Worm (Caenorhabditis elegans) whole organism, late embryonic: ENCODE data around the gene figl-1.

Source experiments
- ceh-22 ChIP-seq: sonication (generic microtip); optimal IDR thresholded peaks from 2 replicates; lab custom pipeline; 2017; ENCODE audit warnings: missing biosample characterization, missing genetic modification characterization
- ceh-9 ChIP-seq: sonication (generic microtip); optimal IDR thresholded peaks from 2 replicates; lab custom pipeline; 2016; ENCODE audit warnings: mild to moderate bottlenecking, missing genetic modification characterization, inconsistent platforms, missing compliant biosample characterization
- che-1 ChIP-seq: sonication (generic microtip); optimal IDR thresholded peaks from 2 replicates; lab custom pipeline; 2016; ENCODE audit warnings: mild to moderate bottlenecking, missing genetic modification characterization, missing compliant biosample characterization
- dmd-4 ChIP-seq: sonication (generic microtip); optimal IDR thresholded peaks from 2 replicates; lab custom pipeline; 2016; ENCODE audit warnings: borderline replicate concordance, missing genetic modification characterization, missing compliant biosample characterization
- dve-1 ChIP-seq: sonication (generic microtip); optimal IDR thresholded peaks from 2 replicates; lab custom pipeline; 2017; ENCODE audit warnings: antibody characterized with exemption, mild to moderate bottlenecking, missing genetic modification characterization, missing compliant biosample characterization
- fkh-10 ChIP-seq: fragments of 150-350 bp; optimal IDR thresholded peaks from 2 replicates; lab custom pipeline; 2014; ENCODE audit warnings: missing biosample characterization, missing genetic modification reagents, missing genetic modification characterization
- hlh-6 ChIP-seq: sonication (generic microtip); optimal IDR thresholded peaks from 2 replicates; lab custom pipeline; 2016; ENCODE audit warnings: missing genotype, missing genetic modification characterization, missing compliant biosample characterization
- mec-3 ChIP-seq: sonication (generic microtip); optimal IDR thresholded peaks from 2 replicates; lab custom pipeline; 2016; ENCODE audit warnings: borderline replicate concordance, missing genetic modification characterization, missing compliant biosample characterization
- nfya-1 ChIP-seq: sonication (generic microtip); optimal IDR thresholded peaks from 2 replicates; lab custom pipeline; 2017; ENCODE audit warnings: missing genetic modification characterization, mild to moderate bottlenecking, missing compliant biosample characterization, antibody characterized with exemption, moderate library complexity
- nhr-11 ChIP-seq: fragments of 150-350 bp; optimal IDR thresholded peaks from 2 replicates; lab custom pipeline; 2014; ENCODE audit warnings: missing biosample characterization, missing genetic modification characterization
- pha-4 ChIP-seq: fragments of 150-350 bp; optimal IDR thresholded peaks from 2 replicates; lab custom pipeline; 2018; ENCODE audit warnings: missing biosample characterization, missing genetic modification reagents, missing genetic modification characterization
- pqm-1 ChIP-seq: sonication (generic microtip); optimal IDR thresholded peaks from 2 replicates; lab custom pipeline; 2016; ENCODE audit warnings: missing genetic modification characterization, missing compliant biosample characterization

DNA sequence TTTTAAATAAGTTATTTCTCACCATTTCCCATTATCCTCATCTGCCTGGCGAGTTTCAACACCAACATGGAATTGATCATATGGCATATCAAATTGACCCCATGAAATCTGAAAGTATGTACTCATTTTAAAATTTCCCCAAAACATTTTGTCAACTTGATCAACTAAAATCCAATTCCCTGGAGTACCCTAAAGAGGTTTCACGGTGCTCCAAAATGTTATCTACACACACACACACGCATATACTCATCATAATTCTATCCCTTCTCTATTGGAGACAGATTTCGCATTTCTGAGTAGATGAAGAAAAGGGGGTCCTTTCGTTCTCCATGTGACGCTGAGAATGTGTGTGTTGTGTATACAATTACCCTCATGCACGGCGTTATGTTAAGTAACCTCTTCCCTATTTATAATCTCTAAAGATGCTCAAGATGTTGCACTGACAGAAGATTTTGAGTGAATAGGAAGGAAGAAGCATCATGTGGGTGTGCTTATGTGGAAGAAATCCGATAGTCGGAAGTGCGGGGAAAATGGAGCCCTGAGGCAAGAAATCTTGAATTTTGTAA is 10.3 kb upstream of the figl-1 start:
- TF ChIP-seq pqm-1, result no peak
- TF ChIP-seq ceh-9, result no peak
- no peak for TF ChIP-seq fkh-10 (GFP tag; lab: Kevin White, UChicago)
- no peak for TF ChIP-seq nfya-1 (tag; lab: Kevin White, UChicago)
- TF ChIP-seq ceh-22, result no peak
- no peak for TF ChIP-seq che-1 (tag; lab: Kevin White, UChicago)
- no peak for TF ChIP-seq mec-3
- no peak for TF ChIP-seq pha-4 (tag; lab: Kevin White, UChicago)
- TF ChIP-seq nhr-11 (tag; lab: Kevin White, UChicago), result no peak
- TF ChIP-seq dve-1, result no peak
- TF ChIP-seq dmd-4 (tag; lab: Kevin White, UChicago), result no peak
- no peak for TF ChIP-seq hlh-6 (tag; lab: Kevin White, UChicago)
